Fruit fly (Drosophila melanogaster): ENCODE results near the gene Dus4.

The Dus4 gene

dm6 chr2L:19058916-19059315 is 4.2 kb upstream of the Dus4 start, which contains the start of gene Phlpp (continued):
- TF ChIP-seq Rfx (GFP tag; IDR thresholded peaks at IDR 0.05) (0 out of 2 replicates have a peak, but pooled peaks have one; percentile 27), CG9437 (GFP tag; optimal IDR thresholded peaks at IDR 0.05) (peak; percentile 2), stwl (tag; optimal IDR thresholded peaks at IDR 0.05) (peak; percentile 2), CG17802 (tag; optimal IDR thresholded peaks at IDR 0.05) (peak; percentile 14), Awh (GFP tag; IDR thresholded peaks at IDR 0.05) (0 out of 2 replicates have a peak, but pooled peaks have one; percentile 51), jumu (GFP tag; optimal IDR thresholded peaks at IDR 0.05) (peak; percentile 39), CG10267 (tag; optimal IDR thresholded peaks at IDR 0.05) (peak; percentile 77), CG9797 (GFP tag; optimal IDR thresholded peaks at IDR 0.05) (no peak)

dm6 chr2L:19064706-19065105 is 1.6 kb downstream of the Dus4 start, which contains the start of gene CG17343:
TSS of gene CG17343 (plus strand) at chr2L:19064929.
- no peak for TF ChIP-seq Hmx (GFP tag; optimal IDR thresholded peaks at IDR 0.05)
- TF ChIP-seq psq (GFP tag; optimal IDR thresholded peaks at IDR 0.05), result no peak
- no peak for TF ChIP-seq chn (GFP tag; optimal IDR thresholded peaks at IDR 0.05)
- TF ChIP-seq gce (GFP tag; IDR thresholded peaks at IDR 0.05), result no peak
- TF ChIP-seq CG9797 (GFP tag; optimal IDR thresholded peaks at IDR 0.05), result no peak
- TF ChIP-seq tup (GFP tag; optimal IDR thresholded peaks at IDR 0.05), result no peak
- no peak for TF ChIP-seq Dbx (GFP tag; IDR thresholded peaks at IDR 0.05)
- TF ChIP-seq Jarid2 (GFP tag; optimal IDR thresholded peaks at IDR 0.05), result no peak
- TF ChIP-seq pzg (GFP tag; optimal IDR thresholded peaks at IDR 0.05), result peak; percentile 44
- TF ChIP-seq esg (GFP tag; conservative IDR thresholded peaks at IDR 0.05), result no peak
- TF ChIP-seq D (optimal IDR thresholded peaks at IDR 0.05), result no peak
- TF ChIP-seq D (GFP tag; optimal IDR thresholded peaks at IDR 0.05), result no peak
- peak; percentile 98 for TF ChIP-seq hb (GFP tag; IDR thresholded peaks at IDR 0.05; ENCODE audit: partially characterized antibody)
- no peak for TF ChIP-seq CG10543 (GFP tag; optimal IDR thresholded peaks at IDR 0.05)
- no peak for TF ChIP-seq Ravus (GFP tag; IDR thresholded peaks at IDR 0.05)
- no peak for TF ChIP-seq CG10654 (GFP tag; optimal IDR thresholded peaks at IDR 0.05)
- TF ChIP-seq CG11247 (GFP tag; IDR thresholded peaks at IDR 0.05), result no peak
- no peak for TF ChIP-seq Vsx1 (GFP tag; optimal IDR thresholded peaks at IDR 0.05)
- TF ChIP-seq br (optimal IDR thresholded peaks at IDR 0.05), result no peak
- no peak for TF ChIP-seq az2 (GFP tag; optimal IDR thresholded peaks at IDR 0.05)
- TF ChIP-seq fd102C (GFP tag; optimal IDR thresholded peaks at IDR 0.05), result no peak
- TF ChIP-seq CG10366 (GFP tag; IDR thresholded peaks at IDR 0.05), result no peak
- TF ChIP-seq Asciz (GFP tag; optimal IDR thresholded peaks at IDR 0.05), result no peak
- peak; percentile 68 for TF ChIP-seq BEAF-32 (GFP tag; optimal IDR thresholded peaks at IDR 0.05)
- no peak for TF ChIP-seq trh (GFP tag; optimal IDR thresholded peaks at IDR 0.05)
- TF ChIP-seq trem (tag; optimal IDR thresholded peaks at IDR 0.05), result peak; percentile 46
- peak; percentile 98 for TF ChIP-seq ato (GFP tag; IDR thresholded peaks at IDR 0.05; ENCODE audit: partially characterized antibody)
- no peak for TF ChIP-seq kay (GFP tag; optimal IDR thresholded peaks at IDR 0.05)
- no peak for TF ChIP-seq disco-r (GFP tag; optimal IDR thresholded peaks at IDR 0.05)
- TF ChIP-seq Dref (GFP tag; IDR thresholded peaks at IDR 0.05), result peak; percentile 91
- no peak for TF ChIP-seq kni (GFP tag; optimal IDR thresholded peaks at IDR 0.05)
- no peak for TF ChIP-seq CG6254 (GFP tag; optimal IDR thresholded peaks at IDR 0.05)
- TF ChIP-seq jing (GFP tag; optimal IDR thresholded peaks at IDR 0.05), result no peak
- no peak for TF ChIP-seq CG13894 (tag; optimal IDR thresholded peaks at IDR 0.05)
- TF ChIP-seq rib (GFP tag; IDR thresholded peaks at IDR 0.05), result no peak
- TF ChIP-seq wek (GFP tag; optimal IDR thresholded peaks at IDR 0.05), result no peak
- no peak for TF ChIP-seq lbe (GFP tag; optimal IDR thresholded peaks at IDR 0.05)
- no peak for TF ChIP-seq pum (GFP tag; optimal IDR thresholded peaks at IDR 0.05)
- TF ChIP-seq CG17612 (GFP tag; IDR thresholded peaks at IDR 0.05), result no peak
- TF ChIP-seq croc (GFP tag; conservative IDR thresholded peaks at IDR 0.05), result no peak
- TF ChIP-seq B-H2 (GFP tag; optimal IDR thresholded peaks at IDR 0.05), result no peak
- TF ChIP-seq CG8944 (GFP tag; optimal IDR thresholded peaks at IDR 0.05), result no peak
- no peak for TF ChIP-seq CG13624 (GFP tag; optimal IDR thresholded peaks at IDR 0.05)
- no peak for TF ChIP-seq exex (tag; optimal IDR thresholded peaks at IDR 0.05)

Measured in whole organism, embryonic.